Fruit fly (Drosophila melanogaster) whole organism, embryonic: ENCODE data around the gene Gcna.

Experiments used
- ara ChIP-seq: fragments of 200-800 bp; sonication (Bioruptor generic); IDR thresholded peaks from 2 replicates; pipeline ENCODE4 v1.3.6; 2022; ENCODE audit warnings: missing biosample characterization, missing genetic modification characterization
- crc ChIP-seq: fragments of 200-800 bp; sonication (Bioruptor generic); optimal IDR thresholded peaks from 2 replicates; lab custom pipeline; 2016; ENCODE audit warnings: missing biosample characterization, missing genetic modification characterization
- otp ChIP-seq: fragments of 200-800 bp; sonication (Bioruptor generic); IDR thresholded peaks from 3 replicates; pipeline ENCODE4, ENCODE4 v1.3.6; 2022; ENCODE audit warnings: missing biosample characterization, missing genetic modification characterization
- prd ChIP-seq, 3 experiments: fragments of >200 bp in 2 of 3; fragments of 200-800 bp in 1 of 3; sonication (Bioruptor generic) in 1 of 3; optimal IDR thresholded peaks in 2 of 3; IDR thresholded peaks in 1 of 3; 2 replicates in 2 of 3; 3 replicates in 1 of 3; pipeline versions ENCODE4 v1.3.6 to Lab custom; 2017 to 2022; ENCODE audit warnings: missing biosample characterization in 1 of 3, missing genetic modification characterization in 1 of 3

- TF ChIP-seq otp (GFP tag; lab: Robert Waterston, UW) (peak; percentile 33; the same call in 1 of the 3 replicates), prd (optimal IDR thresholded peaks at IDR 0.05; lab: Kevin White, UChicago) (no peak), prd (GFP tag; IDR thresholded peaks at IDR 0.05; lab: Robert Waterston, UW) (peak; percentile 50; the same call in 2 of the 3 replicates), ara (GFP tag; lab: Robert Waterston, UW) (no peak), crc (GFP tag; lab: Kevin White, UChicago) (no peak)
These were observed 20.2 kb downstream of the Gcna start for dm6 chrX:1845413-1845951.
